7 worm cellular contexts compared by ENCODE assay signal in the genomic region with DNA sequence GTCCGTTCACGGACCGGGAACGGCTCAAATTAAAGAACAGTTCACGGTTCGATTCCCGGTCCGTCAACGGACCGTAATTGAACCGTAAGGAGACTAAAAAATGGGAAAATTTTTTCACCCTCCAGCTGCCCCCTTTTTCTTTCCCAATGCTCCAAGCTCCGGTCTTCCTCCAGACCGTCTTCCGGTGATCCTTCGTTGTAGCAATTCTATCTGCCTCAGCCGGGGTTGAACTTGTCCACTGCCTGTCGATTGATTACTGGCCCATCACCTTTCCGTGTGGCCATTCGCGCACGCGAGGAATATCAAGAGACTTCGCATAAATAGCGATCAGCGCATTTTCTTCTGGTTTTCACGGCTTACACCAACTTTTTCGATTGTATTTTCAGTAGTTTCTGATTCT.
TF ChIP-seq lines count a peak whose summit lies in the region.
"Not testable (repeated sequence)": the region's sequence is repeated elsewhere in the genome, so short reads cannot be mapped to it uniquely, and the experiment has no call there.

No protein-coding gene starts in this region.

TF ChIP-seq in whole organism, L1 larva, 84 proteins besides CTCF, POLR2A, EP300 and RAD21:
- TF ChIP-seq nhr-90 (tag; optimal IDR thresholded peaks at IDR 0.05; lab: Kevin White, UChicago; ENCODE audit: poor library complexity) (peak; percentile 10), nhr-85 (tag; lab: Kevin White, UChicago) (peak; percentile 52), grh-1 (GFP tag; IDR thresholded peaks at IDR 0.05; lab: Robert Waterston, UW) (0 out of 2 replicates have a peak, but pooled peaks have one; percentile 30), nhr-19 (GFP tag; conservative IDR thresholded peaks at IDR 0.05; lab: Robert Waterston, UW) (peak; percentile 36)

TF ChIP-seq in whole organism, L3 larva, 47 proteins besides CTCF, POLR2A, EP300 and RAD21:
- TF ChIP-seq nhr-25 (tag; optimal IDR thresholded peaks at IDR 0.05; lab: Kevin White, UChicago), result peak; percentile 2

TF ChIP-seq in whole organism, L4 larva, 104 proteins besides CTCF, POLR2A, EP300 and RAD21 (continues in another document):
- peak; percentile 81; the same call in 1 of the 2 replicates for TF ChIP-seq D1046.2 (GFP tag; IDR thresholded peaks at IDR 0.05; lab: Robert Waterston, UW)
- peak; percentile 62; the same call in 1 of the 2 replicates for TF ChIP-seq nhr-42 (GFP tag; IDR thresholded peaks at IDR 0.05; lab: Robert Waterston, UW)
- TF ChIP-seq vab-7 (GFP tag; IDR thresholded peaks at IDR 0.05; lab: Robert Waterston, UW), result peak; percentile 85
- 0 out of 2 replicates have a peak, but pooled peaks have one; percentile 18 for TF ChIP-seq mxl-2 (GFP tag; conservative IDR thresholded peaks at IDR 0.05; lab: Robert Waterston, UW)
- TF ChIP-seq tra-1 (GFP tag; IDR thresholded peaks at IDR 0.05; lab: Robert Waterston, UW), result peak; percentile 66; the same call in 1 of the 2 replicates
- TF ChIP-seq dmd-9 (GFP tag; IDR thresholded peaks at IDR 0.05; lab: Robert Waterston, UW), result peak; percentile 76
- peak; percentile 85 for TF ChIP-seq arid-1 (GFP tag; conservative IDR thresholded peaks at IDR 0.05; lab: Robert Waterston, UW)
- TF ChIP-seq Y75B8A.6 (GFP tag; IDR thresholded peaks at IDR 0.05; lab: Robert Waterston, UW), result 0 out of 2 replicates have a peak, but pooled peaks have one; percentile 10
- peak; percentile 79 for TF ChIP-seq F44E2.7 (GFP tag; IDR thresholded peaks at IDR 0.05; lab: Robert Waterston, UW)
- TF ChIP-seq php-3 (GFP tag; IDR thresholded peaks at IDR 0.05; lab: Robert Waterston, UW), result 0 out of 2 replicates have a peak, but pooled peaks have one; percentile 39
- TF ChIP-seq madf-5 (GFP tag; IDR thresholded peaks at IDR 0.05; lab: Robert Waterston, UW), result peak in 1 of 2 experiments; percentile 76; a peak in 1 of 4 replicates
- peak; percentile 0 for TF ChIP-seq lir-3 (tag; optimal IDR thresholded peaks at IDR 0.05; lab: Kevin White, UChicago)
- TF ChIP-seq madf-9 (GFP tag; conservative IDR thresholded peaks at IDR 0.05; lab: Robert Waterston, UW), result peak; percentile 74
- TF ChIP-seq ceh-44 (GFP tag; IDR thresholded peaks at IDR 0.05; lab: Robert Waterston, UW), result peak; percentile 86

TF ChIP-seq in whole organism, early embryonic, 17 proteins besides CTCF, POLR2A, EP300 and RAD21:
- TF ChIP-seq scrt-1 (GFP tag; IDR thresholded peaks at IDR 0.05; lab: Robert Waterston, UW), result peak; percentile 70; the same call in 1 of the 2 replicates
- peak; percentile 56; the same call in 1 of the 2 replicates for TF ChIP-seq flt-1 (GFP tag; IDR thresholded peaks at IDR 0.05; lab: Robert Waterston, UW)
- peak; percentile 76 for TF ChIP-seq pes-1 (GFP tag; IDR thresholded peaks at IDR 0.05; lab: Robert Waterston, UW)
- TF ChIP-seq tbx-11 (GFP tag; IDR thresholded peaks at IDR 0.05; lab: Robert Waterston, UW), result peak; percentile 70

TF ChIP-seq in whole organism, late embryonic, 69 proteins besides CTCF, POLR2A, EP300 and RAD21:
- TF ChIP-seq che-1 (tag; optimal IDR thresholded peaks at IDR 0.05; lab: Kevin White, UChicago), result peak; percentile 15
- TF ChIP-seq unc-3 (GFP tag; conservative IDR thresholded peaks at IDR 0.05; lab: Robert Waterston, UW), result 0 out of 2 replicates have a peak, but pooled peaks have one; percentile 25
- TF ChIP-seq unc-3 (tag; optimal IDR thresholded peaks at IDR 0.05; lab: Kevin White, UChicago), result not testable (repeated sequence)
TF ChIP-seq in whole organism, late embryonic: peak in this region for 2; not testable (repeated sequence) for 67.

TF ChIP-seq in whole organism, midembryonic, 9 proteins besides CTCF, POLR2A, EP300 and RAD21:
- TF ChIP-seq klf-2 (GFP tag; conservative IDR thresholded peaks at IDR 0.05; lab: Robert Waterston, UW) (peak; percentile 59; the same call in 1 of the 2 replicates), tab-1 (GFP tag; IDR thresholded peaks at IDR 0.05; lab: Robert Waterston, UW) (peak; percentile 79), flt-1 (GFP tag; IDR thresholded peaks at IDR 0.05; lab: Robert Waterston, UW) (peak; percentile 89), ztf-23 (GFP tag; IDR thresholded peaks at IDR 0.05; lab: Robert Waterston, UW) (peak; percentile 81)

TF ChIP-seq in whole organism, young adult, 124 proteins besides CTCF, POLR2A, EP300 and RAD21 (continues in another document):
- TF ChIP-seq ztf-18 (tag; optimal IDR thresholded peaks at IDR 0.05; lab: Kevin White, UChicago) (peak; percentile 30), sea-2 (GFP tag; IDR thresholded peaks at IDR 0.05; lab: Robert Waterston, UW) (peak; percentile 51; the same call in 1 of the 2 replicates), B0019.2 (GFP tag; conservative IDR thresholded peaks at IDR 0.05; lab: Robert Waterston, UW) (peak; percentile 53; the same call in 1 of the 2 replicates), rcor-1 (GFP tag; IDR thresholded peaks at IDR 0.05; lab: Robert Waterston, UW) (peak; percentile 78), C17E4.6 (GFP tag; IDR thresholded peaks at IDR 0.05; lab: Robert Waterston, UW) (peak; percentile 70), tbp1 (GFP tag; optimal IDR thresholded peaks at IDR 0.05; lab: Kevin White, UChicago) (peak; percentile 85), ztf-25 (GFP tag; IDR thresholded peaks at IDR 0.05; lab: Robert Waterston, UW) (peak; percentile 74; the same call in 1 of the 2 replicates), cebp-1 (GFP tag; IDR thresholded peaks at IDR 0.05; lab: Robert Waterston, UW) (peak; percentile 36; the same call in 1 of the 2 replicates), bed-1 (GFP tag; IDR thresholded peaks at IDR 0.05; lab: Robert Waterston, UW) (peak; percentile 84; the same call in 1 of the 2 replicates), B0261.1 (tag; optimal IDR thresholded peaks at IDR 0.05; lab: Kevin White, UChicago) (peak; percentile 62), Y53F4B.3 (GFP tag; IDR thresholded peaks at IDR 0.05; lab: Robert Waterston, UW) (peak; percentile 62; the same call in 1 of the 2 replicates), hmg-20 (GFP tag; IDR thresholded peaks at IDR 0.05; lab: Robert Waterston, UW) (peak; percentile 36; the same call in 1 of the 2 replicates), athp-1 (tag; optimal IDR thresholded peaks at IDR 0.05; lab: Kevin White, UChicago) (peak; percentile 47), cebp-2 (GFP tag; IDR thresholded peaks at IDR 0.05; lab: Robert Waterston, UW) (0 out of 2 replicates have a peak, but pooled peaks have one; percentile 71), rpc-1 (optimal IDR thresholded peaks at IDR 0.05; lab: Kevin White, UChicago) (peak; percentile 53), rpc-1 (tag; optimal IDR thresholded peaks at IDR 0.05; lab: Kevin White, UChicago) (peak; percentile 73), ceh-40 (GFP tag; IDR thresholded peaks at IDR 0.05; lab: Robert Waterston, UW) (peak; percentile 77; the same call in 1 of the 2 replicates), lag-1 (GFP tag; IDR thresholded peaks at IDR 0.05; lab: Robert Waterston, UW) (0 out of 2 replicates have a peak, but pooled peaks have one; percentile 59), F37B4.10 (GFP tag; IDR thresholded peaks at IDR 0.05; lab: Robert Waterston, UW) (0 out of 2 replicates have a peak, but pooled peaks have one; percentile 11), hmg-1.2 (GFP tag; IDR thresholded peaks at IDR 0.05; lab: Robert Waterston, UW) (peak; percentile 57), him-1 (tag; optimal IDR thresholded peaks at IDR 0.05; lab: Kevin White, UChicago) (peak; percentile 45), nfya-2 (GFP tag; IDR thresholded peaks at IDR 0.05; lab: Robert Waterston, UW) (0 out of 2 replicates have a peak, but pooled peaks have one; percentile 23), aptf-2 (GFP tag; conservative IDR thresholded peaks at IDR 0.05; lab: Robert Waterston, UW) (peak; percentile 78), mcd-1 (GFP tag; IDR thresholded peaks at IDR 0.05; lab: Robert Waterston, UW) (peak; percentile 67), let-526 (GFP tag; IDR thresholded peaks at IDR 0.05; lab: Robert Waterston, UW) (peak; percentile 72; the same call in 1 of the 2 replicates), ekl-4 (GFP tag; IDR thresholded peaks at IDR 0.05; lab: Robert Waterston, UW) (peak; percentile 83; the same call in 1 of the 2 replicates), nhr-90 (tag; optimal IDR thresholded peaks at IDR 0.05; lab: Kevin White, UChicago) (peak; percentile 58), lin-26 (GFP tag; IDR thresholded peaks at IDR 0.05; lab: Robert Waterston, UW) (peak; percentile 97), pbrm-1 (GFP tag; IDR thresholded peaks at IDR 0.05; lab: Robert Waterston, UW) (peak; percentile 69), lin-54 (GFP tag; optimal IDR thresholded peaks at IDR 0.05; lab: Kevin White, UChicago) (peak; percentile 57), hsf-1 (GFP tag; IDR thresholded peaks at IDR 0.05; lab: Robert Waterston, UW) (peak; percentile 87), aptf-3 (GFP tag; IDR thresholded peaks at IDR 0.05; lab: Robert Waterston, UW) (peak; percentile 93), Y56A3A.18 (GFP tag; IDR thresholded peaks at IDR 0.05; lab: Robert Waterston, UW) (peak; percentile 91), ceh-58 (GFP tag; IDR thresholded peaks at IDR 0.05; lab: Robert Waterston, UW) (peak; percentile 81; the same call in 1 of the 2 replicates), T07F8.4 (tag; optimal IDR thresholded peaks at IDR 0.05; lab: Kevin White, UChicago) (peak; percentile 43), ceh-91 (GFP tag; IDR thresholded peaks at IDR 0.05; lab: Robert Waterston, UW) (peak; percentile 47; the same call in 1 of the 2 replicates), bed-2 (GFP tag; IDR thresholded peaks at IDR 0.05; lab: Robert Waterston, UW) (peak; percentile 66; the same call in 1 of the 2 replicates), ztf-22 (GFP tag; optimal IDR thresholded peaks at IDR 0.05; lab: Kevin White, UChicago) (peak; percentile 10), F52B5.7 (tag; optimal IDR thresholded peaks at IDR 0.05; lab: Kevin White, UChicago) (peak; percentile 50), madf-3 (GFP tag; IDR thresholded peaks at IDR 0.05; lab: Robert Waterston, UW) (peak; percentile 63; the same call in 1 of the 2 replicates), Y95B8A.8 (GFP tag; IDR thresholded peaks at IDR 0.05; lab: Robert Waterston, UW) (peak; percentile 73), ztf-28 (GFP tag; IDR thresholded peaks at IDR 0.05; lab: Robert Waterston, UW) (peak; percentile 71; the same call in 1 of the 2 replicates), attf-6 (GFP tag; IDR thresholded peaks at IDR 0.05; lab: Robert Waterston, UW) (peak; percentile 49), nhr-120 (GFP tag; IDR thresholded peaks at IDR 0.05; lab: Robert Waterston, UW) (peak; percentile 72; the same call in 1 of the 2 replicates), madf-8 (GFP tag; conservative IDR thresholded peaks at IDR 0.05; lab: Robert Waterston, UW) (peak; percentile 43), F57A8.1 (GFP tag; optimal IDR thresholded peaks at IDR 0.05; lab: Kevin White, UChicago) (peak; percentile 36)
- not testable (repeated sequence) for TF ChIP-seq cebp-1 (tag; optimal IDR thresholded peaks at IDR 0.05; lab: Kevin White, UChicago)
